Worm (Caenorhabditis elegans): ENCODE results near the gene M01F1.8.

ce11 chrIII:3475497-3475896 is 26.9 kb downstream of the M01F1.8 start, which contains the start of gene C34C12.9:
- no peak for TF ChIP-seq ama-1 (optimal IDR thresholded peaks at IDR 0.05)
- no peak for TF ChIP-seq skn-1 (tag; optimal IDR thresholded peaks at IDR 0.05)
- TF ChIP-seq nhr-11 (tag; optimal IDR thresholded peaks at IDR 0.05), result no peak
- TF ChIP-seq zag-1 (tag; optimal IDR thresholded peaks at IDR 0.05), result no peak
- TF ChIP-seq lin-13 (GFP tag; optimal IDR thresholded peaks at IDR 0.05), result no peak
- no peak for TF ChIP-seq nhr-12 (tag; optimal IDR thresholded peaks at IDR 0.05)

Measured in whole organism, L2 larva.